Fruit fly (Drosophila melanogaster) whole organism, wandering third instar larva: ENCODE data around the gene CG7227.

Source experiments
- Abd-B ChIP-seq: fragments of >200 bp; optimal IDR thresholded peaks from 2 replicates; lab custom pipeline; 2017; ENCODE audit warnings: missing biosample characterization, missing genetic modification characterization
- CG32264 ChIP-seq: fragments of 200-800 bp; sonication (Bioruptor generic); optimal IDR thresholded peaks from 2 replicates; lab custom pipeline; 2016; ENCODE audit warnings: missing biosample characterization, missing genetic modification characterization
- CG9705 ChIP-seq: fragments of 200-800 bp; sonication (Bioruptor generic); optimal IDR thresholded peaks from 2 replicates; lab custom pipeline; 2018; ENCODE audit warnings: missing biosample characterization, mild to moderate bottlenecking, missing genetic modification characterization
- CrebA ChIP-seq: fragments of 200-800 bp; sonication (Bioruptor generic); optimal IDR thresholded peaks from 2 replicates; lab custom pipeline; 2016; ENCODE audit warnings: missing biosample characterization, mild to moderate bottlenecking, missing genetic modification characterization, borderline replicate concordance
- Dfd ChIP-seq: fragments of >200 bp; optimal IDR thresholded peaks from 2 replicates; lab custom pipeline; 2017; ENCODE audit warnings: missing biosample characterization, missing genetic modification characterization
- Dif ChIP-seq: fragments of 200-275, 200-300 bp; sonication (Bioruptor generic); optimal IDR thresholded peaks from 2 replicates; lab custom pipeline; 2018; ENCODE audit warnings: missing biosample characterization, missing genetic modification characterization; ENCODE audit not compliant: partially characterized antibody
- GATAd ChIP-seq: sonication (Bioruptor generic); optimal IDR thresholded peaks from 2 replicates; lab custom pipeline; 2016; ENCODE audit warnings: missing biosample characterization, missing genetic modification characterization
- HLH106 ChIP-seq: fragments of 200-800 bp; optimal IDR thresholded peaks from 3 replicates; lab custom pipeline; 2019; ENCODE audit warnings: missing biosample characterization, mild to moderate bottlenecking, missing genetic modification characterization, moderate library complexity
- Hnf4 ChIP-seq: fragments of 200-800 bp; sonication (Bioruptor generic); optimal IDR thresholded peaks from 2 replicates; lab custom pipeline; 2016; ENCODE audit warnings: missing biosample characterization, mild to moderate bottlenecking, missing genetic modification characterization
- Hr78 ChIP-seq: fragments of >200 bp; optimal IDR thresholded peaks from 2 replicates; lab custom pipeline; 2017; ENCODE audit warnings: missing biosample characterization, missing genetic modification characterization
- Hr83 ChIP-seq: fragments of 200-300 bp; sonication (Bioruptor generic); optimal IDR thresholded peaks from 2 replicates; lab custom pipeline; 2016; ENCODE audit warnings: missing biosample characterization, mild to moderate bottlenecking, missing genetic modification characterization, moderate library complexity; ENCODE audit not compliant: poor library complexity, severe bottlenecking
- Jra ChIP-seq: sonication (Bioruptor generic); optimal IDR thresholded peaks from 2 replicates; lab custom pipeline; 2016; ENCODE audit warnings: missing biosample characterization, missing genetic modification characterization
- Mio ChIP-seq: sonication (Bioruptor generic); optimal IDR thresholded peaks from 2 replicates; lab custom pipeline; 2016; ENCODE audit warnings: missing biosample characterization, missing genetic modification characterization
- Myc ChIP-seq: fragments of >200 bp; optimal IDR thresholded peaks from 2 replicates; lab custom pipeline; 2017
- N ChIP-seq: fragments of >200 bp; optimal IDR thresholded peaks from 2 replicates; lab custom pipeline; 2018; ENCODE audit warnings: missing biosample characterization, missing external identifiers, missing genetic modification characterization
- OdsH ChIP-seq: fragments of 200-800 bp; sonication (Bioruptor generic); optimal IDR thresholded peaks from 2 replicates; lab custom pipeline; 2016; ENCODE audit warnings: missing biosample characterization, mild to moderate bottlenecking, missing genetic modification characterization
- Rel ChIP-seq, 2 experiments: fragments of 200-800 bp; sonication (Bioruptor generic) in 1 of 2; optimal IDR thresholded peaks; 2 replicates in 1 of 2; 3 replicates in 1 of 2; lab custom pipeline; 2016 to 2019; ENCODE audit warnings: mild to moderate bottlenecking in 2 of 2, missing biosample characterization in 2 of 2, missing genetic modification characterization in 2 of 2, moderate library complexity in 1 of 2
- Sp1 ChIP-seq: fragments of 200-800 bp; sonication (Bioruptor generic); optimal IDR thresholded peaks from 3 replicates; lab custom pipeline; 2019; ENCODE audit warnings: missing biosample characterization, mild to moderate bottlenecking, missing genetic modification characterization, moderate library complexity
- Vsx2 ChIP-seq: fragments of 200-300, 225-300 bp; sonication (Bioruptor generic); optimal IDR thresholded peaks from 2 replicates; lab custom pipeline; 2018; ENCODE audit warnings: missing biosample characterization, missing genetic modification characterization; ENCODE audit not compliant: partially characterized antibody
- br ChIP-seq: fragments of 200-800 bp; sonication (Bioruptor generic); optimal IDR thresholded peaks from 2 replicates; lab custom pipeline; 2016; ENCODE audit warnings: missing biosample characterization, missing genetic modification characterization
- brk ChIP-seq: fragments of 200-800 bp; sonication (Bioruptor generic); optimal IDR thresholded peaks from 2 replicates; lab custom pipeline; 2016; ENCODE audit warnings: missing biosample characterization, mild to moderate bottlenecking, missing genetic modification characterization
- dl ChIP-seq, 2 experiments: fragments of 175-275, 200-275 bp in 1 of 2; fragments of 200-275 bp in 1 of 2; sonication (Bioruptor generic); optimal IDR thresholded peaks; lab custom pipeline; 2018; ENCODE audit warnings: mild to moderate bottlenecking in 2 of 2, missing biosample characterization in 2 of 2, missing genetic modification characterization in 2 of 2, moderate library complexity in 2 of 2; ENCODE audit not compliant: partially characterized antibody in 2 of 2, insufficient read depth in 1 of 2
- dmrt93B ChIP-seq: fragments of 200-800 bp; sonication (Bioruptor generic); optimal IDR thresholded peaks from 2 replicates; lab custom pipeline; 2018; ENCODE audit warnings: missing biosample characterization, mild to moderate bottlenecking, missing genetic modification characterization
- dsf ChIP-seq: sonication (Bioruptor generic); optimal IDR thresholded peaks from 2 replicates; lab custom pipeline; 2016; ENCODE audit warnings: missing biosample characterization, missing genetic modification characterization, borderline replicate concordance
- ey ChIP-seq: fragments of 200-800 bp; sonication (Bioruptor generic); optimal IDR thresholded peaks from 2 replicates; lab custom pipeline; 2016; ENCODE audit warnings: missing biosample characterization, missing genetic modification characterization
- foxo ChIP-seq, 2 experiments: fragments of 200-800 bp; sonication (Bioruptor generic); optimal IDR thresholded peaks; 2 replicates in 1 of 2; 3 replicates in 1 of 2; lab custom pipeline; 2016 to 2017; ENCODE audit warnings: missing biosample characterization in 2 of 2, missing genetic modification characterization in 2 of 2
- fru ChIP-seq: fragments of 200-800 bp; sonication (Bioruptor generic); optimal IDR thresholded peaks from 3 replicates; lab custom pipeline; 2016; ENCODE audit warnings: missing biosample characterization, mild to moderate bottlenecking, missing genetic modification characterization
- h ChIP-seq: fragments of 200-800 bp; sonication (Bioruptor generic); optimal IDR thresholded peaks from 3 replicates; lab custom pipeline; 2016; ENCODE audit warnings: missing biosample characterization, mild to moderate bottlenecking, missing genetic modification characterization
- jim ChIP-seq: fragments of 175-275, 200-325 bp; sonication (Bioruptor generic); optimal IDR thresholded peaks from 2 replicates; lab custom pipeline; 2016; ENCODE audit warnings: missing biosample characterization, mild to moderate bottlenecking, missing genetic modification characterization
- lola ChIP-seq: fragments of >200 bp; optimal IDR thresholded peaks from 2 replicates; lab custom pipeline; 2017; ENCODE audit warnings: missing biosample characterization, missing genetic modification characterization
- pan ChIP-seq: fragments of >200 bp; optimal IDR thresholded peaks from 2 replicates; lab custom pipeline; 2017
- psq ChIP-seq: fragments of 200-800 bp; sonication (Bioruptor generic); optimal IDR thresholded peaks from 3 replicates; lab custom pipeline; 2017; ENCODE audit warnings: missing biosample characterization, mild to moderate bottlenecking, missing genetic modification characterization, moderate library complexity
- rgr ChIP-seq: fragments of 200-800 bp; sonication (Bioruptor generic); optimal IDR thresholded peaks from 3 replicates; lab custom pipeline; 2016; ENCODE audit warnings: missing biosample characterization, mild to moderate bottlenecking, missing genetic modification characterization
- sage ChIP-seq: fragments of 200-800 bp; sonication (Bioruptor generic); optimal IDR thresholded peaks from 2 replicates; lab custom pipeline; 2016; ENCODE audit warnings: missing biosample characterization, mild to moderate bottlenecking, missing genetic modification characterization
- sv ChIP-seq: fragments of 200-800 bp; sonication (Bioruptor generic); optimal IDR thresholded peaks from 3 replicates; lab custom pipeline; 2016; ENCODE audit warnings: missing biosample characterization, missing genetic modification characterization
- tai ChIP-seq: sonication (Bioruptor generic); optimal IDR thresholded peaks from 2 replicates; lab custom pipeline; 2016; ENCODE audit warnings: missing biosample characterization, missing genetic modification characterization
- usp ChIP-seq: fragments of >200 bp; optimal IDR thresholded peaks from 2 replicates; lab custom pipeline; 2017; ENCODE audit warnings: missing biosample characterization, missing genetic modification characterization
- woc ChIP-seq: sonication (Bioruptor generic); optimal IDR thresholded peaks from 2 replicates; lab custom pipeline; 2016; ENCODE audit warnings: missing biosample characterization, mild to moderate bottlenecking, missing genetic modification characterization

The CG7227 gene

dm6 chr2L:7997290-7998079, 466 bp downstream of the CG7227 start:
- no peak for TF ChIP-seq h (GFP tag; lab: Kevin White, UChicago)
- TF ChIP-seq N, result no peak
- no peak for TF ChIP-seq sage (GFP tag; lab: Kevin White, UChicago)
- no peak for TF ChIP-seq dsf (GFP tag; lab: Kevin White, UChicago)
- TF ChIP-seq Sp1, result no peak
- no peak for TF ChIP-seq Hr83 (GFP tag; lab: Kevin White, UChicago)
- no peak for TF ChIP-seq CG32264 (GFP tag; lab: Kevin White, UChicago)
- no peak for TF ChIP-seq Vsx2 (GFP tag; lab: Kevin White, UChicago)
- no peak for TF ChIP-seq woc (GFP tag; lab: Kevin White, UChicago)
- no peak for TF ChIP-seq usp (GFP tag; lab: Kevin White, UChicago)
- TF ChIP-seq Dif (GFP tag; lab: Kevin White, UChicago), result no peak
- no peak for TF ChIP-seq sv
- no peak for TF ChIP-seq rgr (GFP tag; lab: Kevin White, UChicago)
- TF ChIP-seq Hnf4 (GFP tag; lab: Kevin White, UChicago), result no peak
- no peak for TF ChIP-seq jim (GFP tag; lab: Kevin White, UChicago)
- TF ChIP-seq Jra (GFP tag; lab: Kevin White, UChicago), result no peak

- TF ChIP-seq Hnf4 (GFP tag; lab: Kevin White, UChicago) (peak; percentile 43), CrebA (GFP tag; lab: Kevin White, UChicago) (peak; percentile 88), fru (GFP tag; lab: Kevin White, UChicago) (peak; percentile 97), Vsx2 (GFP tag; lab: Kevin White, UChicago) (peak; percentile 49), OdsH (GFP tag; lab: Kevin White, UChicago) (peak; percentile 48), N (no peak), Jra (GFP tag; lab: Kevin White, UChicago) (peak; percentile 8), woc (GFP tag; lab: Kevin White, UChicago) (peak; percentile 99), tai (GFP tag; lab: Kevin White, UChicago) (no peak), Hr78 (GFP tag; lab: Kevin White, UChicago) (no peak), rgr (GFP tag; lab: Kevin White, UChicago) (peak; percentile 93), dsf (GFP tag; lab: Kevin White, UChicago) (no peak), h (GFP tag; lab: Kevin White, UChicago) (peak; percentile 98), dmrt93B (GFP tag; lab: Kevin White, UChicago) (peak; percentile 93), GATAd (no peak), ey (GFP tag; lab: Kevin White, UChicago) (peak; percentile 41), br (GFP tag; lab: Kevin White, UChicago) (peak; percentile 35), Sp1 (peak; percentile 16), Myc (lab: Kevin White, UChicago) (peak; percentile 43), HLH106 (tag; lab: Kevin White, UChicago) (peak; percentile 85), CG32264 (GFP tag; lab: Kevin White, UChicago) (peak; percentile 69), sage (GFP tag; lab: Kevin White, UChicago) (peak; percentile 93), brk (GFP tag; lab: Kevin White, UChicago) (peak; percentile 72), CG9705 (GFP tag; lab: Kevin White, UChicago) (peak; percentile 92), jim (GFP tag; lab: Kevin White, UChicago) (peak; percentile 33), Dfd (no peak), dl (GFP tag; optimal IDR thresholded peaks at IDR 0.05; lab: Kevin White, UChicago; ENCODE audit: insufficient read depth in 1 of 2, partially characterized antibody in 2 of 2) (peak; percentile 8 to 27), Rel (GFP tag; optimal IDR thresholded peaks at IDR 0.05; lab: Kevin White, UChicago) (peak; percentile 82), Rel (tag; optimal IDR thresholded peaks at IDR 0.05; lab: Kevin White, UChicago) (peak; percentile 45), foxo (GFP tag; optimal IDR thresholded peaks at IDR 0.05; lab: Kevin White, UChicago) (peak; percentile 33 to 98), Mio (GFP tag; lab: Kevin White, UChicago) (no peak), Dif (GFP tag; lab: Kevin White, UChicago) (no peak), psq (GFP tag; lab: Kevin White, UChicago) (peak; percentile 84), Abd-B (GFP tag; lab: Kevin White, UChicago) (no peak), usp (GFP tag; lab: Kevin White, UChicago) (no peak), Hr83 (GFP tag; lab: Kevin White, UChicago) (peak; percentile 83), pan (lab: Kevin White, UChicago) (no peak), lola (no peak), sv (peak; percentile 83)
- TF ChIP-seq, all 38 proteins: peak for 26
Measured at dm6 chr2L:7993984-7994854, 3.7 kb downstream of the CG7227 start, which contains the start of gene pes. TSS of gene pes (minus strand) at chr2L:7994184.
